Fruit fly (Drosophila melanogaster) Kc167 (cell line): Measurements from ENCODE around the gene CG42713.

Experiments
- Myc ChIP-seq: fragments of >200 bp; optimal IDR thresholded peaks from 2 replicates; lab custom pipeline; 2017; ENCODE audit warnings: missing external identifiers
- Sin3A ChIP-seq: fragments of >200 bp; optimal IDR thresholded peaks from 2 replicates; lab custom pipeline; 2018; ENCODE audit warnings: missing external identifiers
- h ChIP-seq: fragments of >200 bp; optimal IDR thresholded peaks from 3 replicates; lab custom pipeline; 2018; ENCODE audit warnings: missing external identifiers
- psq ChIP-seq: fragments of >200 bp; optimal IDR thresholded peaks from 2 replicates; lab custom pipeline; 2017; ENCODE audit warnings: missing external identifiers

dm6 chr2L:8879241-8879931, 11.9 kb upstream of the CG42713 start:
- TF ChIP-seq Sin3A (lab: Kevin White, UChicago) (no peak), psq (no peak), h (lab: Kevin White, UChicago) (no peak), Myc (lab: Kevin White, UChicago) (no peak)
